Worm (Caenorhabditis elegans) whole organism, early embryonic: ENCODE results near the gene Y42H9AR.1.

ENCODE experiments used
- B0310.2 ChIP-seq: sonication (generic microtip); optimal IDR thresholded peaks from 2 replicates; lab custom pipeline; 2016; ENCODE audit warnings: mild to moderate bottlenecking, missing genetic modification characterization, missing compliant biosample characterization
- F13C5.2 ChIP-seq: sonication (generic microtip); optimal IDR thresholded peaks from 2 replicates; lab custom pipeline; 2017; ENCODE audit warnings: mild to moderate bottlenecking, missing genetic modification characterization, inconsistent platforms, missing compliant biosample characterization
- aly-1 ChIP-seq: sonication (generic microtip); optimal IDR thresholded peaks from 2 replicates; lab custom pipeline; 2016; ENCODE audit warnings: missing genetic modification characterization, missing compliant biosample characterization
- ama-1 ChIP-seq: fragments of 150-350 bp; optimal IDR thresholded peaks from 2 replicates; lab custom pipeline; 2014
- ceh-13 ChIP-seq: fragments of 200-800 bp; sonication (Bioruptor generic); optimal IDR thresholded peaks from 2 replicates; lab custom pipeline; 2018; ENCODE audit warnings: mild to moderate bottlenecking, missing genetic modification characterization, missing compliant biosample characterization
- ceh-36 ChIP-seq: sonication (generic microtip); optimal IDR thresholded peaks from 2 replicates; lab custom pipeline; 2016; ENCODE audit warnings: missing genetic modification characterization, inconsistent platforms, missing compliant biosample characterization
- ets-7 ChIP-seq: sonication (generic microtip); optimal IDR thresholded peaks from 2 replicates; lab custom pipeline; 2016; ENCODE audit warnings: missing genotype, missing genetic modification characterization, missing compliant biosample characterization
- flt-1 ChIP-seq: fragments of 200-800 bp; sonication (Bioruptor generic); IDR thresholded peaks from 2 replicates; pipeline ENCODE4 v1.3.6; 2022; ENCODE audit warnings: missing genetic modification characterization, missing compliant biosample characterization
- hmbx-1 ChIP-seq: sonication (generic microtip); optimal IDR thresholded peaks from 2 replicates; lab custom pipeline; 2016; ENCODE audit warnings: mild to moderate bottlenecking, missing genetic modification characterization, missing compliant biosample characterization
- hmg-4 ChIP-seq: fragments of 200-800 bp; sonication (Bioruptor generic); optimal IDR thresholded peaks from 2 replicates; lab custom pipeline; 2018; ENCODE audit warnings: mild to moderate bottlenecking, missing genetic modification characterization, missing compliant biosample characterization
- hnd-1 ChIP-seq: sonication (generic microtip); optimal IDR thresholded peaks from 2 replicates; lab custom pipeline; 2016; ENCODE audit warnings: missing genetic modification characterization, missing compliant biosample characterization
- pes-1 ChIP-seq: fragments of 200-800 bp; sonication (Bioruptor generic); IDR thresholded peaks from 2 replicates; pipeline ENCODE4 v1.3.6; 2022; ENCODE audit warnings: missing genetic modification reagents, missing genetic modification characterization, missing compliant biosample characterization
- scrt-1 ChIP-seq: fragments of 200-800 bp; sonication (Bioruptor generic); IDR thresholded peaks from 2 replicates; pipeline ENCODE4 v1.3.6; 2022; ENCODE audit warnings: missing genetic modification characterization, missing compliant biosample characterization
- sea-1 ChIP-seq: fragments of 200-800 bp; sonication (Bioruptor generic); conservative IDR thresholded peaks from 2 replicates; pipeline ENCODE4 v1.3.6; 2022; ENCODE audit warnings: missing genetic modification characterization, missing compliant biosample characterization
- tbx-11 ChIP-seq: fragments of 200-800 bp; sonication (Bioruptor generic); IDR thresholded peaks from 2 replicates; pipeline ENCODE4 v1.3.6; 2022; ENCODE audit warnings: missing genetic modification characterization, missing compliant biosample characterization
- tbx-37 ChIP-seq: fragments of 200-800 bp; sonication (Bioruptor generic); conservative IDR thresholded peaks from 2 replicates; pipeline ENCODE4 v1.3.6; 2022; ENCODE audit warnings: missing genetic modification reagents, missing genetic modification characterization, missing compliant biosample characterization
- tra-4 ChIP-seq: sonication (generic microtip); optimal IDR thresholded peaks from 2 replicates; lab custom pipeline; 2017; ENCODE audit warnings: missing genetic modification characterization, missing compliant biosample characterization

Y42H9AR.1 gene

DNA sequence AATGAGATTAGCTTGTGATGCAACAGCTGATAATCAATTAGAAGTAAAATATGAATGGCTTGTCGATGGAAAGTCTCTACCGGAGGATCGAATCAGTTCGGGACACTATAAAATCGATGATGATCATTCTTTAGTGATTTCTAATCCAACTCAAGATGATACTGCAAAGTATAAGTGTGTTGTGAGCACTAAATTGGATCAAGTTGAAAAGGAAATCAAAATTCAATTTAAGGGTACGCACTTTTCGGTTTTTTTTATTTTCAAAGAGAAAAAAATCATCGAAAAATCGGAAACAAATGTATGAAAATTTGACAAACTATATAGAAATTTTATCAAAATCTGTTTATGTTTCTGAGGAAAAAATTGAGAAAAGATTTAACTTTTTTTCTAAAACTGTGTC lies 36.7 kb upstream of the Y42H9AR.1 start:
- TF ChIP-seq ama-1 (lab: Kevin White, UChicago) (no peak), ets-7 (no peak), tbx-11 (GFP tag; lab: Robert Waterston, UW) (no peak), tra-4 (tag; lab: Kevin White, UChicago) (no peak), hmbx-1 (tag; lab: Kevin White, UChicago) (no peak), sea-1 (GFP tag; lab: Robert Waterston, UW) (no peak), hnd-1 (tag; lab: Kevin White, UChicago) (no peak), aly-1 (no peak), ceh-36 (tag; lab: Kevin White, UChicago) (no peak), B0310.2 (tag; lab: Kevin White, UChicago) (no peak), tbx-37 (GFP tag; lab: Robert Waterston, UW) (no peak), flt-1 (GFP tag; lab: Robert Waterston, UW) (no peak), scrt-1 (GFP tag; lab: Robert Waterston, UW) (no peak), F13C5.2 (tag; lab: Kevin White, UChicago) (no peak), hmg-4 (GFP tag; lab: Kevin White, UChicago) (no peak), pes-1 (no peak), ceh-13 (GFP tag; lab: Kevin White, UChicago) (no peak)

DNA sequence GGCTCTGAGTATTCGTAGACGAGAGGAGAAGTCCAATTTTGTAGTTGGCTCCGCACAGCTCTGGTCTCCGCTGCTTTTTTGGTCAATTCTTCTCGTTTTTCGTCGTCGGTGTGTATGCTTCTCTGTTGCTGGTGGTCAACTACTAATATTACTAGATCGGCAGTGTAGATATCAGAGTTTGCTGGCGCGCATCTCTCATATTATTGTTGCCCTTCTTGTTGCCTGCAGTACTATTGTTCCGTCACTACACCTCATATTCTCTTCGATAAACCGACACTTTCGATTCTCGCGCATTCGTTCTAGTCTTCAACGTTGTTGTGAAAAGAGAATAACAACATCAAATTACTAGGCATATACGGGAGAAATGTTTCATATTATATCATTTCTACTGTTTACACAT lies 33.0 kb upstream of the Y42H9AR.1 start:
- no peak for TF ChIP-seq tbx-11 (GFP tag; lab: Robert Waterston, UW)
- TF ChIP-seq ceh-36 (tag; lab: Kevin White, UChicago): no peak
- no peak for TF ChIP-seq ama-1 (lab: Kevin White, UChicago)
- TF ChIP-seq sea-1 (GFP tag; lab: Robert Waterston, UW): no peak

DNA sequence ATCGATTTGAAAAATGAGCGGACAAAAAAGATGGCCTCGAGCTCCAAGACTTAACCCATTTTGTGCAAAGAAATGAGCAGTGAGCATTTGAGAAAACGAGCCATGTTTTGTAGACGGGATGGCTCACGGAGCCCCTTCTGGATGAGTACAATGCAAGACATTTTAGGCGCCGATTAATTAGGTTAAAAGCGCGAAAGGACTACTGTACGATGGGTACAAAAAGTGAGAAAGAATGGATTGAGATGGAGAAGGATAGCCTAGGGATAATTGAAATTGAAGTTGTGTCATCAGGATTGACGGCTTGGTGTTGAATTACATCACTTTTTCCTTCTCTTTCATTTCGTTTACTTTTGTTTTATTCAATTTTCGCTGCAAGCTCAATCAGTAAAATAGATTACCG lies 32.4 kb upstream of the Y42H9AR.1 start:
- TF ChIP-seq ceh-36 (tag; lab: Kevin White, UChicago) (no peak), ama-1 (lab: Kevin White, UChicago) (no peak), ets-7 (no peak), tbx-11 (GFP tag; lab: Robert Waterston, UW) (no peak), pes-1 (no peak), B0310.2 (tag; lab: Kevin White, UChicago) (no peak), flt-1 (GFP tag; lab: Robert Waterston, UW) (no peak)

DNA sequence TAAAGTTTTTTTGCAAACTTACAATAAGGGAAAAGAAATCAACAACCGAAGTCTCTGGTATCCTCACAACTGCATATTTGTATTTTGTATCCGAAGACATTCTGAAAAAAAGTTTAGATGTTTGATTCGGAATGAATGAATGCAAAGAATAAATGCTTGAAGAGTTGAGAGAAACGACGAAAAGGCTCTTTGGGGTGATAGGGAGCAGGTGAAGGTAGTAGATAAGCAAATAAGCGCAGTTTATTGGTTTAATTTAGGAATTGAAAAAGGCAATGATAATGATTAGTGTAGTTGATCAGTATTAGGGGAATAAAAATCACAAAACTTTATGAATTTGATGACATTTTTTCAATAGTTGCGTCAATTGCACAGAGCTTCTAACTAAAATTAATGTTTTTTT lies 26.6 kb upstream of the Y42H9AR.1 start, which contains the start of gene nsy-7:
nsy-7 (minus strand) TSS at position 101 of the 400 bp plus-strand sequence.
- TF ChIP-seq hmg-4 (GFP tag; lab: Kevin White, UChicago) (no peak), tra-4 (tag; lab: Kevin White, UChicago) (no peak), tbx-11 (GFP tag; lab: Robert Waterston, UW) (no peak), sea-1 (GFP tag; lab: Robert Waterston, UW) (no peak), F13C5.2 (tag; lab: Kevin White, UChicago) (no peak), hmbx-1 (tag; lab: Kevin White, UChicago) (no peak), hnd-1 (tag; lab: Kevin White, UChicago) (no peak), ama-1 (lab: Kevin White, UChicago) (no peak), pes-1 (no peak), B0310.2 (tag; lab: Kevin White, UChicago) (no peak), scrt-1 (GFP tag; lab: Robert Waterston, UW) (no peak), aly-1 (no peak), ceh-13 (GFP tag; lab: Kevin White, UChicago) (no peak), flt-1 (GFP tag; lab: Robert Waterston, UW) (no peak), tbx-37 (GFP tag; lab: Robert Waterston, UW) (no peak)

DNA sequence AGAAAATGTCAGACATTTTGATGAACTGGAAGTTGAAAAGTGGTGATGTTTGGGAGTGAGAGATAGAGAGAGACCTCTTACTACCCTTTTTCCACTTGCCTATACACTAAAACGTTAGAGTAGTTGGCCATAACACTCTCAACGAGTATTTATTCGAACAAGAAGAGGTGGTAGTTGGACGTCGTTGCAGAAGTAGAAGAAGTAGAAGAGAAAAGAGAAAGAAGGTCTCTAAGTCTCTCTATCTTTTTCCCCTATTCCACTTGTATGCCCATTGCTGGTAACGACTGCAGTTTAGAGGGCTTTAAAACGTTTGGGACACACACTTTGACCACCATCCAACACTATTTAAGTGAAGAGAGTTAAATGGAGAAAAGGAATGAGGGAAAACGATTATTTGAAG lies 21.7 kb upstream of the Y42H9AR.1 start:
- TF ChIP-seq tbx-37 (GFP tag; lab: Robert Waterston, UW) (no peak), ama-1 (lab: Kevin White, UChicago) (no peak), ceh-36 (tag; lab: Kevin White, UChicago) (no peak), hnd-1 (tag; lab: Kevin White, UChicago) (no peak), pes-1 (no peak), sea-1 (GFP tag; lab: Robert Waterston, UW) (no peak), flt-1 (GFP tag; lab: Robert Waterston, UW) (no peak), hmg-4 (GFP tag; lab: Kevin White, UChicago) (no peak), tra-4 (tag; lab: Kevin White, UChicago) (no peak), tbx-11 (GFP tag; lab: Robert Waterston, UW) (no peak), hmbx-1 (tag; lab: Kevin White, UChicago) (no peak), scrt-1 (GFP tag; lab: Robert Waterston, UW) (no peak), ets-7 (no peak)

DNA sequence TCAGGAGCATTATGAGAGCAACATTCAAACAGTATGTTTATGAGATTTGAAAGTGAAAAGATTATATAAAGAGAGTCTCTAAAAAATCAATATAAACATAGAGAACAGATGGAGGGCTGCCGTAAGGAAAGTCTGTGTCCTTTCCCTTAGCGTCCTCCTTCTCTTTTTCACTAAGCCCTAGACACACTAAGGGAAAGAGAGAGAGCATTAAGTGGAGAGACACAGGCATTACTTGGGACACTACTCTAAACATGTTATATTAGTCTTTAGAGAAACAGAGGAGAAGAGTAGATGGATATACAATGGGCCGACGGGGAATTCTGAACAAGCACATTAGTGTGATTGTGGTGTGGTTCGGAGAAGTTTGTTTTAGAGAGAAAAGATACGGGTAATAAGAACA lies 16.8 kb upstream of the Y42H9AR.1 start:
- no peak for TF ChIP-seq ceh-13 (GFP tag; lab: Kevin White, UChicago)
- TF ChIP-seq scrt-1 (GFP tag; lab: Robert Waterston, UW): no peak
- no peak for TF ChIP-seq ama-1 (lab: Kevin White, UChicago)
- TF ChIP-seq ets-7: no peak
- no peak for TF ChIP-seq aly-1
- TF ChIP-seq hnd-1 (tag; lab: Kevin White, UChicago): no peak
- TF ChIP-seq hmg-4 (GFP tag; lab: Kevin White, UChicago): no peak
- TF ChIP-seq flt-1 (GFP tag; lab: Robert Waterston, UW): no peak
- no peak for TF ChIP-seq tbx-11 (GFP tag; lab: Robert Waterston, UW)
- TF ChIP-seq tbx-37 (GFP tag; lab: Robert Waterston, UW): no peak
- no peak for TF ChIP-seq tra-4 (tag; lab: Kevin White, UChicago)
- no peak for TF ChIP-seq hmbx-1 (tag; lab: Kevin White, UChicago)
- no peak for TF ChIP-seq sea-1 (GFP tag; lab: Robert Waterston, UW)
- no peak for TF ChIP-seq ceh-36 (tag; lab: Kevin White, UChicago)
- TF ChIP-seq pes-1: no peak
- no peak for TF ChIP-seq B0310.2 (tag; lab: Kevin White, UChicago)

DNA sequence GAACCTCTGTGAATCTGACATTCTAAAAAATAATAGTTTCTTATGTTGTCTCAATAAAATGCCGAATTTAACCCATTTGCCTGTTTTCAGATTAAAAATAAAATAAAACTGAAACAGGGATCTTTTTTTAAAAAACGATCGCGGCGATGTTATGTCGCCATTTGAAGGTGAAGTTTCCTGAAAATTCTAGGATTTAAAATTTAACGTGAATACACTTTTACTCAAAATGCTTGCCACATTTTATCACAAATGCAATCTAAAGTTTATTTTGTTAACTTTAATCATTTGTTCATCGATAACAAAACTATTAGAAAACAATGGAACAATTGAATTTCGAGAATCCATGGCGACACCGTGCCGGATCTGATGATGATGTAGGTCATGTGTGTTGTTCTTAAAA lies 13.6 kb upstream of the Y42H9AR.1 start, which contains the start of gene Y42H9AR.2:
Y42H9AR.2 (plus strand) TSS at position 301 of the 400 bp plus-strand sequence.
- TF ChIP-seq ama-1 (lab: Kevin White, UChicago): no peak
- TF ChIP-seq tbx-37 (GFP tag; lab: Robert Waterston, UW): no peak
- TF ChIP-seq tra-4 (tag; lab: Kevin White, UChicago): no peak
- TF ChIP-seq hmbx-1 (tag; lab: Kevin White, UChicago): no peak
- TF ChIP-seq aly-1: no peak
- no peak for TF ChIP-seq flt-1 (GFP tag; lab: Robert Waterston, UW)
